Worm (Caenorhabditis elegans) whole organism, L4 larva: ENCODE measurements around the gene dnj-20.
A peak's percentile ranks its signal among the peaks of the same experiment; 100 is the strongest.

Experiments used
- D1046.2 ChIP-seq: fragments of 200-800 bp; sonication (Bioruptor generic); IDR thresholded peaks from 2 replicates; pipeline ENCODE4 v1.3.6; 2022; ENCODE audit warnings: missing genetic modification characterization, missing compliant biosample characterization
- F10B5.3 ChIP-seq: sonication (generic microtip); optimal IDR thresholded peaks from 2 replicates; lab custom pipeline; 2016; ENCODE audit warnings: mild to moderate bottlenecking, missing genetic modification characterization, missing compliant biosample characterization
- F37D6.2 ChIP-seq: sonication (generic microtip); optimal IDR thresholded peaks from 2 replicates; lab custom pipeline; 2016; ENCODE audit warnings: mild to moderate bottlenecking, missing genetic modification characterization, missing compliant biosample characterization
- F49E8.2 ChIP-seq: sonication (generic microtip); optimal IDR thresholded peaks from 2 replicates; lab custom pipeline; 2016; ENCODE audit warnings: missing compliant biosample characterization, mild to moderate bottlenecking, missing genetic modification characterization, borderline replicate concordance
- R02D3.7 ChIP-seq: fragments of 150-350 bp; sonication (generic microtip); optimal IDR thresholded peaks from 3 replicates; lab custom pipeline; 2014; ENCODE audit warnings: missing biosample characterization, missing genetic modification characterization
- T26A8.4 ChIP-seq: fragments of 200-800 bp; sonication (Bioruptor generic); IDR thresholded peaks from 2 replicates; pipeline ENCODE4 v1.3.6; 2022; ENCODE audit warnings: missing genetic modification characterization, missing compliant biosample characterization
- Y105C5A.15 ChIP-seq: fragments of 200-800 bp; sonication (Bioruptor generic); IDR thresholded peaks from 2 replicates; pipeline ENCODE4 v1.3.6; 2022; ENCODE audit warnings: missing genetic modification characterization, missing compliant biosample characterization
- Y48G9A.11 ChIP-seq: fragments of 200-800 bp; sonication (Bioruptor generic); IDR thresholded peaks from 2 replicates; pipeline ENCODE4 v1.3.6; 2022; ENCODE audit warnings: missing genetic modification reagents, missing genetic modification characterization, missing compliant biosample characterization
- Y75B8A.6 ChIP-seq: fragments of 200-800 bp; sonication (Bioruptor generic); IDR thresholded peaks from 2 replicates; pipeline ENCODE4 v1.3.6; 2022; ENCODE audit warnings: missing genetic modification reagents, missing genetic modification characterization, missing compliant biosample characterization
- ZK337.2 ChIP-seq: fragments of 200-800 bp; sonication (Bioruptor generic); IDR thresholded peaks from 2 replicates; pipeline ENCODE4 v1.3.6; 2022; ENCODE audit warnings: missing genetic modification reagents, missing genetic modification characterization, missing compliant biosample characterization
- ZK546.5 ChIP-seq, 2 experiments: sonication (generic microtip); optimal IDR thresholded peaks; 2 replicates each; lab custom pipeline; 2017; ENCODE audit warnings: missing biosample characterization in 2 of 2, missing genetic modification characterization in 2 of 2
- aha-1 ChIP-seq: fragments of 150-350 bp; peaks from one replicate; lab custom pipeline; 2014; ENCODE audit warnings: missing biosample characterization, missing genetic modification characterization
- ceh-20 ChIP-seq: fragments of 200-800 bp; sonication (Bioruptor generic); IDR thresholded peaks from 2 replicates; pipeline ENCODE4 v1.3.6; 2022; ENCODE audit warnings: missing genetic modification reagents, missing genetic modification characterization, missing compliant biosample characterization
- ceh-44 ChIP-seq: fragments of 200-800 bp; sonication (Bioruptor generic); IDR thresholded peaks from 2 replicates; pipeline ENCODE4 v1.3.6; 2022; ENCODE audit warnings: missing genetic modification reagents, missing genetic modification characterization, missing compliant biosample characterization
- ces-1 ChIP-seq: fragments of 150-350 bp; sonication (generic microtip); optimal IDR thresholded peaks from 4 replicates; lab custom pipeline; 2014; ENCODE audit warnings: missing biosample characterization, missing genetic modification reagents, missing genetic modification characterization
- ctbp-1 ChIP-seq: fragments of 200-800 bp; sonication (Bioruptor generic); IDR thresholded peaks from 2 replicates; pipeline ENCODE4 v1.3.6; 2022; ENCODE audit warnings: missing genetic modification reagents, missing genetic modification characterization, missing compliant biosample characterization
- dmd-6 ChIP-seq: fragments of 200-800 bp; sonication (Bioruptor generic); IDR thresholded peaks from 2 replicates; pipeline ENCODE4 v1.3.6; 2022; ENCODE audit warnings: missing genetic modification reagents, missing genetic modification characterization, missing compliant biosample characterization
- dpl-1 ChIP-seq: fragments of 150-350 bp; optimal IDR thresholded peaks from 2 replicates; lab custom pipeline; 2014; ENCODE audit warnings: missing biosample characterization, missing genetic modification reagents, missing genetic modification characterization
- duxl-1 ChIP-seq: sonication (generic microtip); optimal IDR thresholded peaks from 2 replicates; lab custom pipeline; 2016; ENCODE audit warnings: mild to moderate bottlenecking, missing genetic modification characterization, moderate library complexity, missing compliant biosample characterization; ENCODE audit not compliant: poor library complexity
- egl-43 ChIP-seq: fragments of 200-800 bp; sonication (Bioruptor generic); IDR thresholded peaks from 2 replicates; pipeline ENCODE4 v1.3.6; 2022; ENCODE audit warnings: missing genetic modification reagents, missing genetic modification characterization, missing compliant biosample characterization
- hif-1 ChIP-seq, 2 experiments: sonication (generic microtip); optimal IDR thresholded peaks; 2 replicates each; lab custom pipeline; 2016 to 2017; ENCODE audit warnings: missing compliant biosample characterization in 2 of 2, missing genetic modification characterization in 2 of 2, missing genetic modification reagents in 2 of 2, missing genotype in 2 of 2, mild to moderate bottlenecking in 1 of 2
- hlh-11 ChIP-seq: fragments of 200-800 bp; sonication (Bioruptor generic); optimal IDR thresholded peaks from 2 replicates; lab custom pipeline; 2018; ENCODE audit warnings: mild to moderate bottlenecking, missing genetic modification characterization, missing compliant biosample characterization
- lim-7 ChIP-seq: fragments of 200-800 bp; sonication (Bioruptor generic); IDR thresholded peaks from 2 replicates; pipeline ENCODE4 v1.3.6; 2022; ENCODE audit warnings: missing genetic modification characterization, missing compliant biosample characterization
- lin-29 ChIP-seq: fragments of 200-800 bp; sonication (Bioruptor generic); IDR thresholded peaks from 2 replicates; pipeline ENCODE4 v1.3.6; 2022; ENCODE audit warnings: missing genetic modification reagents, missing genetic modification characterization, missing compliant biosample characterization
- lin-38 ChIP-seq: fragments of 200-800 bp; sonication (Bioruptor generic); IDR thresholded peaks from 2 replicates; pipeline ENCODE4 v1.3.6; 2022; ENCODE audit warnings: missing genetic modification reagents, missing genetic modification characterization, missing compliant biosample characterization
- mdt-29 ChIP-seq: fragments of 200-800 bp; sonication (Bioruptor generic); IDR thresholded peaks from 2 replicates; pipeline ENCODE4 v1.3.6; 2022; ENCODE audit warnings: missing genetic modification reagents, missing genetic modification characterization, missing compliant biosample characterization
- mep-1 ChIP-seq: fragments of 150-350 bp; sonication (generic microtip); optimal IDR thresholded peaks from 3 replicates; lab custom pipeline; 2014; ENCODE audit warnings: missing biosample characterization, missing genetic modification characterization
- mes-2 ChIP-seq: sonication (generic microtip); optimal IDR thresholded peaks from 2 replicates; lab custom pipeline; 2016; ENCODE audit warnings: missing genotype, mild to moderate bottlenecking, missing genetic modification characterization, missing compliant biosample characterization; ENCODE audit not compliant: poor library complexity, severe bottlenecking
- mxl-3 ChIP-seq: fragments of 200-800 bp; sonication (Bioruptor generic); optimal IDR thresholded peaks from 2 replicates; lab custom pipeline; 2018; ENCODE audit warnings: mild to moderate bottlenecking, missing genetic modification characterization, missing compliant biosample characterization
- nhr-11 ChIP-seq: fragments of 150-350 bp; optimal IDR thresholded peaks from 2 replicates; lab custom pipeline; 2014; ENCODE audit warnings: missing biosample characterization, missing genetic modification characterization
- nhr-111 ChIP-seq: fragments of 200-800 bp; sonication (Bioruptor generic); optimal IDR thresholded peaks from 2 replicates; lab custom pipeline; 2018; ENCODE audit warnings: mild to moderate bottlenecking, missing genetic modification characterization, missing compliant biosample characterization
- nhr-25 ChIP-seq: sonication (generic microtip); optimal IDR thresholded peaks from 2 replicates; lab custom pipeline; 2017; ENCODE audit warnings: missing genetic modification characterization, mild to moderate bottlenecking, missing compliant biosample characterization, antibody characterized with exemption, moderate library complexity, borderline replicate concordance; ENCODE audit not compliant: insufficient read depth
- nhr-28 ChIP-seq: fragments of 150-350 bp; optimal IDR thresholded peaks from 2 replicates; lab custom pipeline; 2014; ENCODE audit warnings: missing biosample characterization, missing genetic modification characterization
- nhr-42 ChIP-seq: fragments of 200-800 bp; sonication (Bioruptor generic); IDR thresholded peaks from 2 replicates; pipeline ENCODE4 v1.3.6; 2022; ENCODE audit warnings: missing genetic modification characterization, missing compliant biosample characterization
- nhr-48 ChIP-seq: sonication (generic microtip); optimal IDR thresholded peaks from 2 replicates; lab custom pipeline; 2016; ENCODE audit warnings: mild to moderate bottlenecking, missing genetic modification characterization, missing compliant biosample characterization
- nhr-76 ChIP-seq: fragments of 150-350 bp; optimal IDR thresholded peaks from 2 replicates; lab custom pipeline; 2014; ENCODE audit warnings: missing biosample characterization, missing genetic modification characterization
- php-3 ChIP-seq: fragments of 200-800 bp; sonication (Bioruptor generic); IDR thresholded peaks from 2 replicates; pipeline ENCODE4 v1.3.6; 2022; ENCODE audit warnings: missing genetic modification reagents, missing genetic modification characterization, missing compliant biosample characterization
- rbr-2 ChIP-seq: sonication (generic microtip); optimal IDR thresholded peaks from 2 replicates; lab custom pipeline; 2016; ENCODE audit warnings: missing genotype, missing genetic modification characterization, missing compliant biosample characterization
- sdz-12 ChIP-seq: fragments of 200-800 bp; sonication (Bioruptor generic); optimal IDR thresholded peaks from 2 replicates; lab custom pipeline; 2018; ENCODE audit warnings: mild to moderate bottlenecking, missing genetic modification characterization, missing compliant biosample characterization
- set-16 ChIP-seq: fragments of 200-800 bp; sonication (Bioruptor generic); IDR thresholded peaks from 2 replicates; pipeline ENCODE4 v1.3.6; 2022; ENCODE audit warnings: missing genetic modification reagents, missing genetic modification characterization, missing compliant biosample characterization
- skn-1 ChIP-seq: fragments of 150-350 bp; optimal IDR thresholded peaks from 2 replicates; lab custom pipeline; 2014; ENCODE audit warnings: missing biosample characterization, missing genetic modification characterization
- snpc-1.2 ChIP-seq: fragments of 200-800 bp; sonication (Bioruptor generic); IDR thresholded peaks from 2 replicates; pipeline ENCODE4 v1.3.6; 2022; ENCODE audit warnings: missing genetic modification reagents, missing genetic modification characterization, missing compliant biosample characterization
- spr-1 ChIP-seq: sonication (generic microtip); optimal IDR thresholded peaks from 2 replicates; lab custom pipeline; 2016; ENCODE audit warnings: mild to moderate bottlenecking, missing genetic modification characterization, missing compliant biosample characterization
- spr-3 ChIP-seq: fragments of 200-800 bp; sonication (Bioruptor generic); optimal IDR thresholded peaks from 2 replicates; lab custom pipeline; 2018; ENCODE audit warnings: mild to moderate bottlenecking, missing genetic modification characterization, missing compliant biosample characterization
- tag-97 ChIP-seq: fragments of 200-800 bp; sonication (Bioruptor generic); IDR thresholded peaks from 2 replicates; pipeline ENCODE4 v1.3.6; 2022; ENCODE audit warnings: missing genetic modification characterization, missing compliant biosample characterization
- unc-130 ChIP-seq: sonication (generic microtip); optimal IDR thresholded peaks from 2 replicates; lab custom pipeline; 2016; ENCODE audit warnings: missing genetic modification reagents, missing genetic modification characterization, missing compliant biosample characterization
- vab-7 ChIP-seq: fragments of 200-800 bp; sonication (Bioruptor generic); IDR thresholded peaks from 2 replicates; pipeline ENCODE4 v1.3.6; 2022; ENCODE audit warnings: missing genetic modification reagents, missing genetic modification characterization, missing compliant biosample characterization
- zag-1 ChIP-seq: fragments of 150-350 bp; optimal IDR thresholded peaks from 2 replicates; lab custom pipeline; 2014; ENCODE audit warnings: missing biosample characterization, missing genetic modification characterization
- zfp-2 ChIP-seq: sonication (generic microtip); optimal IDR thresholded peaks from 2 replicates; lab custom pipeline; 2016; ENCODE audit warnings: mild to moderate bottlenecking, missing genetic modification characterization, missing compliant biosample characterization
- ztf-11 ChIP-seq: fragments of 150-350 bp; optimal IDR thresholded peaks from 2 replicates; lab custom pipeline; 2014; ENCODE audit warnings: missing biosample characterization, missing genetic modification characterization
- ztf-7 ChIP-seq: fragments of 150-350 bp; optimal IDR thresholded peaks from 2 replicates; lab custom pipeline; 2014; ENCODE audit warnings: missing biosample characterization, missing genetic modification characterization

dnj-20 gene

DNA sequence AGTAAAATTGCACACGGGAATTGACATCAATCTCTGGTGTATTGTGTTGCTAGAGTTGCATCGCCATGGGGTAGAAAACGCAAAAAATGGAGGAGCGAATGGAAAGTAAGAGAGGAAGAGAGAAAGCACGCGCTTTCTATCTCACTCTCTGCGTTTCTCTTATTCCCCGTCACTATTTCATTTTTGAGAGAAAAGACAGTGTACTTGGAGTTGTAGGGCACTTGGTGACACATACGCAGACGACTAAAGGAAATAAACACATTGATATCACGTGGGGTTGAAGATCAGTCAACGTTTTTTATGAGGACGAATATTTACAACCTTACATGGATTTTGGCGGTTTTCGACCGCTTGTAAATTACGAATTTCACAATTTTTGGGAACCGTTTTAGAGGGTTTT lies 20.6 kb downstream of the dnj-20 start (continued):
- no peak for TF ChIP-seq ces-1 (GFP tag; lab: Kevin White, UChicago)
- no peak for TF ChIP-seq lim-7 (GFP tag; lab: Robert Waterston, UW)
- TF ChIP-seq nhr-28 (tag; lab: Kevin White, UChicago) = peak; percentile 99
- TF ChIP-seq spr-3 (GFP tag; lab: Kevin White, UChicago) = no peak
- TF ChIP-seq duxl-1 (tag; lab: Kevin White, UChicago) = peak; percentile 53
- peak; percentile 42 for TF ChIP-seq F37D6.2 (tag; lab: Kevin White, UChicago)
- no peak for TF ChIP-seq zag-1 (tag; lab: Kevin White, UChicago)
- no peak for TF ChIP-seq ZK546.5 (tag; optimal IDR thresholded peaks at IDR 0.05; lab: Kevin White, UChicago)
- no peak; the same call in 1 of the 2 replicates for TF ChIP-seq lin-38 (GFP tag; lab: Robert Waterston, UW)
- no peak for TF ChIP-seq egl-43 (GFP tag; lab: Robert Waterston, UW)
- TF ChIP-seq spr-1 (tag; lab: Kevin White, UChicago) = peak; percentile 60
- TF ChIP-seq R02D3.7 (tag; lab: Kevin White, UChicago) = no peak
- peak; percentile 79 for TF ChIP-seq rbr-2
- no peak for TF ChIP-seq nhr-111 (GFP tag; lab: Kevin White, UChicago)
- peak; percentile 61; the same call in 1 of the 2 replicates for TF ChIP-seq mdt-29 (GFP tag; lab: Robert Waterston, UW)
- no peak for TF ChIP-seq Y48G9A.11
- TF ChIP-seq dmd-6 (GFP tag; lab: Robert Waterston, UW) = peak; percentile 100
- TF ChIP-seq unc-130 (GFP tag; lab: Kevin White, UChicago) = no peak
- peak; percentile 70 for TF ChIP-seq dpl-1 (GFP tag; lab: Kevin White, UChicago)
- peak; percentile 99 for TF ChIP-seq hlh-11 (tag; lab: Kevin White, UChicago)
- peak; percentile 43 for TF ChIP-seq ztf-7 (tag; lab: Kevin White, UChicago)
- TF ChIP-seq skn-1 (tag; lab: Kevin White, UChicago) = no peak
- TF ChIP-seq nhr-76 (tag; lab: Kevin White, UChicago) = peak; percentile 64
- TF ChIP-seq F10B5.3 = no peak
- TF ChIP-seq ZK337.2 = no peak
- peak; percentile 98 for TF ChIP-seq aha-1 (tag; lab: Kevin White, UChicago)
- TF ChIP-seq hif-1 (tag; optimal IDR thresholded peaks at IDR 0.05; lab: Kevin White, UChicago) = peak; percentile 75 to 96
- TF ChIP-seq nhr-25 = peak; percentile 62
- peak; percentile 96 for TF ChIP-seq mep-1 (tag; lab: Kevin White, UChicago)
- peak; percentile 85 for TF ChIP-seq ceh-20 (GFP tag; lab: Robert Waterston, UW)
- no peak for TF ChIP-seq sdz-12 (GFP tag; lab: Kevin White, UChicago)
- TF ChIP-seq vab-7 (GFP tag; lab: Robert Waterston, UW) = no peak
- TF ChIP-seq php-3 (GFP tag; lab: Robert Waterston, UW) = peak; percentile 84
- no peak for TF ChIP-seq set-16 (GFP tag; lab: Robert Waterston, UW)
- TF ChIP-seq F49E8.2 (tag; lab: Kevin White, UChicago) = no peak
- no peak for TF ChIP-seq ceh-44 (GFP tag; lab: Robert Waterston, UW)
- no peak for TF ChIP-seq Y105C5A.15
- peak; percentile 97 for TF ChIP-seq nhr-48 (tag; lab: Kevin White, UChicago)
- TF ChIP-seq ztf-11 (tag; lab: Kevin White, UChicago) = no peak
- TF ChIP-seq Y75B8A.6 (GFP tag; lab: Robert Waterston, UW) = 0 out of 2 replicates have a peak, but pooled peaks have one; percentile 16
- peak; percentile 78 for TF ChIP-seq mes-2 (tag; lab: Kevin White, UChicago)
- peak; percentile 100 for TF ChIP-seq nhr-11 (tag; lab: Kevin White, UChicago)
- peak; percentile 64; the same call in 1 of the 2 replicates for TF ChIP-seq lin-29 (GFP tag; lab: Robert Waterston, UW)
- TF ChIP-seq mxl-3 (GFP tag; lab: Kevin White, UChicago) = peak; percentile 99
- TF ChIP-seq ctbp-1 (GFP tag; lab: Robert Waterston, UW) = peak; percentile 61; the same call in 1 of the 2 replicates
- TF ChIP-seq tag-97 = no peak
- TF ChIP-seq snpc-1.2 = no peak
- TF ChIP-seq zfp-2 (tag; lab: Kevin White, UChicago) = peak; percentile 38
- TF ChIP-seq D1046.2 (GFP tag; lab: Robert Waterston, UW) = no peak
- peak; percentile 76 for TF ChIP-seq T26A8.4 (GFP tag; lab: Robert Waterston, UW)
- TF ChIP-seq nhr-42 (GFP tag; lab: Robert Waterston, UW) = peak; percentile 76; the same call in 1 of the 2 replicates
